Worm (Caenorhabditis elegans) whole organism, L1 larva: ENCODE results near the gene F33E11.3.

Source experiments
- C04F5.9 ChIP-seq: sonication (generic microtip); optimal IDR thresholded peaks from 2 replicates; lab custom pipeline; 2016; ENCODE audit warnings: missing genetic modification characterization, missing compliant biosample characterization
- aha-1 ChIP-seq: fragments of 150-350 bp; optimal IDR thresholded peaks from 2 replicates; lab custom pipeline; 2014; ENCODE audit warnings: missing biosample characterization, missing genetic modification characterization
- ces-1 ChIP-seq: fragments of 150-350 bp; optimal IDR thresholded peaks from 2 replicates; lab custom pipeline; 2014; ENCODE audit warnings: missing biosample characterization, missing genetic modification reagents, missing genetic modification characterization
- egl-27 ChIP-seq, 2 experiments: fragments of 150-350 bp in 1 of 2; sonication (generic microtip); optimal IDR thresholded peaks; 3 replicates each; lab custom pipeline; 2017 to 2018; ENCODE audit warnings: missing biosample characterization in 2 of 2, missing genetic modification characterization in 2 of 2, missing genetic modification reagents in 2 of 2
- fkh-10 ChIP-seq: sonication (generic microtip); optimal IDR thresholded peaks from 2 replicates; lab custom pipeline; 2017; ENCODE audit warnings: missing biosample characterization, missing genetic modification reagents, missing genetic modification characterization
- hpl-2 ChIP-seq: fragments of 150-350 bp; optimal IDR thresholded peaks from 2 replicates; lab custom pipeline; 2014; ENCODE audit warnings: missing biosample characterization, missing genetic modification reagents, missing genetic modification characterization
- jun-1 ChIP-seq: fragments of 150-350 bp; optimal IDR thresholded peaks from 2 replicates; lab custom pipeline; 2014; ENCODE audit warnings: missing biosample characterization, missing genetic modification reagents, missing genetic modification characterization
- lin-13 ChIP-seq: fragments of 150-350 bp; optimal IDR thresholded peaks from 2 replicates; lab custom pipeline; 2014; ENCODE audit warnings: missing biosample characterization, missing genetic modification reagents, missing genetic modification characterization
- lsy-2 ChIP-seq, 2 experiments: fragments of 150-350 bp; optimal IDR thresholded peaks; 2 replicates each; lab custom pipeline; 2014; ENCODE audit warnings: missing biosample characterization in 2 of 2, missing genetic modification characterization in 2 of 2
- mep-1 ChIP-seq: fragments of 150-350 bp; optimal IDR thresholded peaks from 2 replicates; lab custom pipeline; 2014; ENCODE audit warnings: missing biosample characterization, missing genetic modification characterization
- nhr-76 ChIP-seq: sonication (generic microtip); optimal IDR thresholded peaks from 2 replicates; lab custom pipeline; 2017; ENCODE audit warnings: missing biosample characterization, missing genetic modification characterization
- skn-1 ChIP-seq: fragments of 150-350 bp; optimal IDR thresholded peaks from 2 replicates; lab custom pipeline; 2014; ENCODE audit warnings: missing biosample characterization, missing genetic modification characterization
- ztf-4 ChIP-seq: fragments of 150-350 bp; optimal IDR thresholded peaks from 2 replicates; lab custom pipeline; 2014; ENCODE audit warnings: missing biosample characterization, missing genetic modification characterization

- TF ChIP-seq ztf-4 (tag; lab: Kevin White, UChicago) (no peak), egl-27 (tag; optimal IDR thresholded peaks at IDR 0.05; lab: Kevin White, UChicago) (no peak), jun-1 (tag; lab: Kevin White, UChicago) (no peak), C04F5.9 (tag; lab: Kevin White, UChicago) (no peak), ces-1 (no peak), lsy-2 (tag; optimal IDR thresholded peaks at IDR 0.05; lab: Kevin White, UChicago) (no peak), hpl-2 (GFP tag; lab: Kevin White, UChicago) (no peak), mep-1 (no peak), fkh-10 (GFP tag; lab: Kevin White, UChicago) (no peak), nhr-76 (no peak), lin-13 (GFP tag; lab: Kevin White, UChicago) (no peak), aha-1 (tag; lab: Kevin White, UChicago) (no peak), skn-1 (tag; lab: Kevin White, UChicago) (no peak)
Observed at ce11 chrV:303271-303670, 1.2 kb downstream of the F33E11.3 start.
